Worm (Caenorhabditis elegans): ENCODE measurements around the gene Y57G11C.46.
A peak's percentile ranks its signal among the peaks of the same experiment; 100 is the strongest.

The Y57G11C.46 gene

ce11 chrIV:14790579-14790978, 25.6 kb downstream of the Y57G11C.46 start (continued):
- no peak for TF ChIP-seq T20F7.1 (GFP tag; optimal IDR thresholded peaks at IDR 0.05)
- no peak for TF ChIP-seq Y5F2A.4 (GFP tag; optimal IDR thresholded peaks at IDR 0.05)
- peak; percentile 9 for TF ChIP-seq dve-1 (tag; optimal IDR thresholded peaks at IDR 0.05; ENCODE audit: insufficient read depth)
- peak; percentile 7 for TF ChIP-seq nhr-102 (tag; optimal IDR thresholded peaks at IDR 0.05)

- TF ChIP-seq Y105C5A.15 (GFP tag; IDR thresholded peaks at IDR 0.05) (no peak), hmg-1.1 (GFP tag; IDR thresholded peaks at IDR 0.05) (peak; percentile 69), lin-39 (tag; optimal IDR thresholded peaks at IDR 0.05) (no peak), unc-62 (GFP tag; optimal IDR thresholded peaks at IDR 0.05 in 1 of 2) (peak in 1 of 2 experiments; percentile 98), unc-62 (tag; optimal IDR thresholded peaks at IDR 0.05) (no peak), hif-1 (tag; optimal IDR thresholded peaks at IDR 0.05) (peak in 1 of 2 experiments; percentile 7), cey-2 (tag; optimal IDR thresholded peaks at IDR 0.05; ENCODE audit: borderline replicate concordance, insufficient read depth) (no peak), ctbp-1 (GFP tag; IDR thresholded peaks at IDR 0.05) (no peak), dmd-6 (GFP tag; IDR thresholded peaks at IDR 0.05) (peak; percentile 23; the same call in 1 of the 2 replicates), daf-8 (GFP tag; IDR thresholded peaks at IDR 0.05) (no peak), hlh-30 (tag; optimal IDR thresholded peaks at IDR 0.05; ENCODE audit: insufficient read depth) (peak; percentile 27), fkh-10 (GFP tag; optimal IDR thresholded peaks at IDR 0.05) (no peak), lin-15B (tag; optimal IDR thresholded peaks at IDR 0.05) (no peak), hlh-11 (tag; optimal IDR thresholded peaks at IDR 0.05) (peak; percentile 34), mes-2 (tag; optimal IDR thresholded peaks at IDR 0.05; ENCODE audit: poor library complexity, severe bottlenecking) (peak; percentile 31), saeg-2 (GFP tag; IDR thresholded peaks at IDR 0.05) (no peak), nhr-6 (tag; optimal IDR thresholded peaks at IDR 0.05) (peak; percentile 26), dmd-9 (GFP tag; IDR thresholded peaks at IDR 0.05) (no peak), dve-1 (tag; optimal IDR thresholded peaks at IDR 0.05; ENCODE audit: insufficient read depth) (peak; percentile 74), daf-16 (GFP tag; optimal IDR thresholded peaks at IDR 0.05) (no peak), daf-16 (tag; optimal IDR thresholded peaks at IDR 0.05) (peak; percentile 14), ama-1 (optimal IDR thresholded peaks at IDR 0.05) (peak; percentile 13), nhr-77 (tag; optimal IDR thresholded peaks at IDR 0.05) (no peak), ceh-28 (tag; optimal IDR thresholded peaks at IDR 0.05) (no peak), snpc-1.2 (GFP tag; IDR thresholded peaks at IDR 0.05) (0 out of 2 replicates have a peak, but pooled peaks have one; percentile 21), mep-1 (tag; optimal IDR thresholded peaks at IDR 0.05) (peak; percentile 47), nhr-25 (tag; optimal IDR thresholded peaks at IDR 0.05; ENCODE audit: borderline replicate concordance, insufficient read depth) (no peak), zag-1 (tag; optimal IDR thresholded peaks at IDR 0.05) (no peak), dpl-1 (GFP tag; optimal IDR thresholded peaks at IDR 0.05) (peak; percentile 41), mdt-29 (GFP tag; IDR thresholded peaks at IDR 0.05) (no peak), ztf-7 (tag; optimal IDR thresholded peaks at IDR 0.05) (peak; percentile 23), snpc-4 (tag; optimal IDR thresholded peaks at IDR 0.05) (no peak), madf-5 (GFP tag; IDR thresholded peaks at IDR 0.05) (no peak), Y48G9A.11 (GFP tag; IDR thresholded peaks at IDR 0.05) (no peak), pqm-1 (tag; optimal IDR thresholded peaks at IDR 0.05) (peak; percentile 18), aha-1 (tag) (peak; percentile 18), nhr-28 (tag; optimal IDR thresholded peaks at IDR 0.05) (peak; percentile 50), lsy-2 (tag; optimal IDR thresholded peaks at IDR 0.05) (peak in 1 of 2 experiments; percentile 60), jun-1 (tag; optimal IDR thresholded peaks at IDR 0.05) (peak; percentile 4), T26A8.4 (GFP tag; IDR thresholded peaks at IDR 0.05) (0 out of 2 replicates have a peak, but pooled peaks have one; percentile 12)
Measured at ce11 chrIV:14786374-14787136, 29.6 kb downstream of the Y57G11C.46 start, which contains the start of gene melo-1. Gene melo-1 (plus strand): TSS chrIV:14787031.
